Worm (Caenorhabditis elegans): ENCODE results near the gene C14C11.4.

C14C11.4 gene

ce11 chrV:5699835-5700441 lies 52.5 kb downstream of the C14C11.4 start, which contains the start of gene clec-1 (continued):
- no peak for TF ChIP-seq ceh-63 (GFP tag; optimal IDR thresholded peaks at IDR 0.05)
- TF ChIP-seq aha-1 (tag; optimal IDR thresholded peaks at IDR 0.05), result no peak
- no peak for TF ChIP-seq nhr-71 (tag; optimal IDR thresholded peaks at IDR 0.05)
- TF ChIP-seq elt-3 (tag; optimal IDR thresholded peaks at IDR 0.05), result peak in 1 of 6 experiments; percentile 49
- peak; percentile 30 for TF ChIP-seq lin-14 (GFP tag; optimal IDR thresholded peaks at IDR 0.05)
- TF ChIP-seq mdl-1 (tag; optimal IDR thresholded peaks at IDR 0.05), result peak in 1 of 2 experiments; percentile 14
- no peak for TF ChIP-seq zag-1 (tag; optimal IDR thresholded peaks at IDR 0.05)
- TF ChIP-seq sptf-1 (tag; optimal IDR thresholded peaks at IDR 0.05), result no peak
- no peak for TF ChIP-seq unc-130 (tag; optimal IDR thresholded peaks at IDR 0.05)
- TF ChIP-seq fkh-4 (tag; optimal IDR thresholded peaks at IDR 0.05; ENCODE audit: borderline replicate concordance), result no peak
- no peak for TF ChIP-seq nhr-20 (tag; optimal IDR thresholded peaks at IDR 0.05)
- no peak for TF ChIP-seq efl-3 (GFP tag; optimal IDR thresholded peaks at IDR 0.05)
- no peak for TF ChIP-seq rnt-1 (tag; optimal IDR thresholded peaks at IDR 0.05)
- TF ChIP-seq vab-15 (tag; optimal IDR thresholded peaks at IDR 0.05), result no peak
- TF ChIP-seq nhr-11 (tag; optimal IDR thresholded peaks at IDR 0.05), result no peak
- no peak for TF ChIP-seq hlh-17 (GFP tag; optimal IDR thresholded peaks at IDR 0.05; ENCODE audit: borderline replicate concordance)
- peak; percentile 74 for TF ChIP-seq blmp-1 (tag; optimal IDR thresholded peaks at IDR 0.05)
- TF ChIP-seq pag-3 (tag; optimal IDR thresholded peaks at IDR 0.05; ENCODE audit: borderline replicate concordance, insufficient read depth), result no peak
- TF ChIP-seq pax-3 (tag; optimal IDR thresholded peaks at IDR 0.05), result no peak

Measured in whole organism, L1 larva.